Fruit fly (Drosophila melanogaster): ENCODE data around the gene Art6.

DNA sequence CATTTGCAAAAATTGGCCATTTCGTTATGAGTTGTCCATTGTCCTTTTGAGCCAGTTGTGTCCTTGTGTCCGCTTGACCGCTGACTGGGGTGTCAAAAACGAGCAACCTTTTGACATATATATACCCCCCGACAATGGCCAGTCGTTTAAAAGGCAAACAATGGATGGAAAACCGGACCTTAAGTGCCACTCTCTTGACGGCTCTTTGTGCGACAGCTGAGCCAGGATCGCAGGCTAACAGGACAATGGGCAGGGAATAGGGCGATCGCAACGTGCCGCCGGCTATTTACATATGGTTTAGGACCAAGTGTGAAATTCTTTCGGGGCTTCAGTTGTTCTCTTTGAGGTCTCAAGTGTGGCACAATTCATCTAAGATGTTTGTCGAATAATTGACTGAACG lies 9.3 kb downstream of the Art6 start:
- TF ChIP-seq CG8119 (GFP tag; IDR thresholded peaks at IDR 0.05) (no peak), CG6854 (GFP tag; optimal IDR thresholded peaks at IDR 0.05) (no peak), CG6163 (GFP tag; IDR thresholded peaks at IDR 0.05) (no peak), acj6 (GFP tag; optimal IDR thresholded peaks at IDR 0.05) (no peak)

All from whole organism, prepupa.